Worm (Caenorhabditis elegans): ENCODE measurements around the gene W06H8.2.
A peak's percentile ranks its signal among the peaks of the same experiment; 100 is the strongest.

W06H8.2 gene

DNA sequence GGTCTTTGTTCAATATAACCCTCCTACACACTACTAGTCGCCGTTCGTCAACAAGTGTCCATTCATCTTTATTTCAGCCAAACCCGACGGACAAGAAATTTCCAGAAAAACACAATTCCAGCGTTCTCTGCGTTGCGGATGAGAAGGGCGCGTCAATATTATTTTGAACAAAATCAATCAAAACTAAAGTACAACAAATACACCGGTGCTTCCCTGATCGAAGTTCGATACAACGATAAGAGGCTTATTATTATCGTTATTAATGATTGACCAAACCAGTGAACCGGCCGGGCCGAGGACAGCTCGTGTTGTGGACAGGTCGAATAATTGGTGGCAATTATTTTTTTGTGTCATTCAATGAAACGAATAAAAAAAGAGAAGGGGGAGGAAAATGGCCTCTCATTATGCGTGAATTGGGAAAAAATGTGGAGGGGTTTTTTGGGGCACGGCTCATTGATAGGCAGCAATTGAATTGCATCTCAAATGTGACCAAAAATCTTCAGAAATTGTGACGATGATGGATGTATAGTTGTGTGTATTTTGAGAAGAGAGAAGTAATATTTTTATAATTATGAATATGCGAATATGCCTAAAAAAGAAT is 24.2 kb downstream of the W06H8.2 start (continued):
- TF ChIP-seq jun-1 (tag; optimal IDR thresholded peaks at IDR 0.05) (no peak), lin-39 (tag; optimal IDR thresholded peaks at IDR 0.05) (no peak)

DNA sequence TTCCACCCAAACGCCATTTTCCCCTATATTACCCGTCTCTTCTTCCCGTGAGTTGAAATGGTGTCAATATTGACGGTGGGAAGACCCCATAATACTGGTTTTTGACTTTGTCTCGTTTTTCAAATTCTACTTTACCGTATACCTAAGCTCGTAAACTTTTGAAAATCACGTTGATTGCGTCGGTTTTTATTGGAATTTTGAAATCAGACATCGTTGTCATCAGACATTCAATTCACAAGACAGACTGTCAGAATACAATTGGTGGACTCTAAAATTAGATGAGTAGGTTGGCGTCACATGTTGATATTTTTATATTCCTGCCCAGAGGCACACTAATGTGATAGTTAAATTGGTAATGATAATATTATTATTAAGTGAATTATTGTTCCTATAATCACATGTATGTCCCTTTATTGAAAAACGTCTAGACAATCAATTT is 25.4 kb downstream of the W06H8.2 start:
- TF ChIP-seq nhr-77 (tag; optimal IDR thresholded peaks at IDR 0.05) (peak; percentile 19), lir-3 (tag; optimal IDR thresholded peaks at IDR 0.05; ENCODE audit: poor library complexity) (peak; percentile 11), egl-13 (tag; optimal IDR thresholded peaks at IDR 0.05) (no peak), vab-15 (tag; optimal IDR thresholded peaks at IDR 0.05) (peak; percentile 39), ceh-8 (GFP tag; optimal IDR thresholded peaks at IDR 0.05) (peak; percentile 76), lin-15B (tag; optimal IDR thresholded peaks at IDR 0.05) (no peak), blmp-1 (tag; optimal IDR thresholded peaks at IDR 0.05) (peak; percentile 25), mep-1 (tag; optimal IDR thresholded peaks at IDR 0.05) (peak; percentile 39), elt-3 (tag; optimal IDR thresholded peaks at IDR 0.05) (peak in 2 of 6 experiments; percentile 21 to 31), lsy-2 (tag; optimal IDR thresholded peaks at IDR 0.05) (peak in 1 of 2 experiments; percentile 75), dsc-1 (tag; optimal IDR thresholded peaks at IDR 0.05) (no peak), snu-23 (GFP tag; optimal IDR thresholded peaks at IDR 0.05) (peak; percentile 36), lin-14 (GFP tag; optimal IDR thresholded peaks at IDR 0.05) (peak; percentile 52), nhr-20 (tag; optimal IDR thresholded peaks at IDR 0.05) (peak; percentile 58), nhr-85 (tag) (peak; percentile 86), lin-35 (GFP tag; optimal IDR thresholded peaks at IDR 0.05) (peak in 1 of 2 experiments; percentile 65), nhr-84 (tag; optimal IDR thresholded peaks at IDR 0.05) (no peak), ztf-4 (tag; optimal IDR thresholded peaks at IDR 0.05) (no peak), nhr-90 (tag; optimal IDR thresholded peaks at IDR 0.05; ENCODE audit: poor library complexity) (peak; percentile 34), nhr-47 (tag; optimal IDR thresholded peaks at IDR 0.05) (peak; percentile 6), nhr-19 (GFP tag; conservative IDR thresholded peaks at IDR 0.05) (peak; percentile 23; the same call in 1 of the 2 replicates), skn-1 (tag; optimal IDR thresholded peaks at IDR 0.05) (peak; percentile 34), mdl-1 (tag; optimal IDR thresholded peaks at IDR 0.05) (peak in 1 of 2 experiments; percentile 6), nhr-71 (tag; optimal IDR thresholded peaks at IDR 0.05) (peak; percentile 73)

DNA sequence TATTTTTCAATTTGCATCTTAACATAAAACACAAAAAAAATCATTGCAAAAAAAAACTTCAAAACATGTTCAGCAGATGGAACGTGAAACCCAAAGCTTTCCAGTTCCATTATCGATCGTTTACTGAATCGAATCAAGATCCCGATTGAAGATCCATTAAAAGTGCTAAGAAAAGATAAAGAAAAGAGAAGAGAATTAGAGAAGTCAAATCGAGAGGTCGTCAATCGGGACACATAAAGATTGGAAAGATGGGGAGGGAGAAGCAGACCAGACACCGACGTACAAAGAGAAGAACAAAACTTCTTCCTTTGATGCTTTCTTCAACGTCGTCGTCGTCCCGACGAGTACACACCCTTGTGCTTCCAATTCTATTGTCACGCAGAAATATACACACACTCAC is 26.3 kb downstream of the W06H8.2 start:
- TF ChIP-seq hpl-2 (GFP tag; optimal IDR thresholded peaks at IDR 0.05) (no peak), lin-14 (GFP tag; optimal IDR thresholded peaks at IDR 0.05) (peak; percentile 63), ceh-63 (GFP tag; optimal IDR thresholded peaks at IDR 0.05) (no peak), fkh-10 (GFP tag; optimal IDR thresholded peaks at IDR 0.05) (peak; percentile 44), mep-1 (tag; optimal IDR thresholded peaks at IDR 0.05) (peak; percentile 52), unc-130 (tag; optimal IDR thresholded peaks at IDR 0.05) (no peak), Y116A8C.19 (tag; optimal IDR thresholded peaks at IDR 0.05; ENCODE audit: borderline replicate concordance) (no peak), sox-4 (tag; optimal IDR thresholded peaks at IDR 0.05) (no peak), mef-2 (tag; optimal IDR thresholded peaks at IDR 0.05) (no peak), tbx-2 (tag; optimal IDR thresholded peaks at IDR 0.05) (no peak), snu-23 (GFP tag; optimal IDR thresholded peaks at IDR 0.05) (peak; percentile 6), isw-1 (GFP tag; IDR thresholded peaks at IDR 0.05) (0 out of 2 replicates have a peak, but pooled peaks have one; percentile 5), efl-1 (optimal IDR thresholded peaks at IDR 0.05) (no peak), efl-1 (GFP tag; optimal IDR thresholded peaks at IDR 0.05 in 1 of 2) (peak in 1 of 2 experiments; percentile 82), unc-86 (tag; optimal IDR thresholded peaks at IDR 0.05) (peak; percentile 8), lin-15B (tag; optimal IDR thresholded peaks at IDR 0.05) (no peak), lsy-2 (tag; optimal IDR thresholded peaks at IDR 0.05) (peak; percentile 2 to 5), blmp-1 (tag; optimal IDR thresholded peaks at IDR 0.05) (peak; percentile 53), C04F5.9 (tag; optimal IDR thresholded peaks at IDR 0.05) (no peak), lin-13 (GFP tag; optimal IDR thresholded peaks at IDR 0.05) (no peak), elt-3 (tag; optimal IDR thresholded peaks at IDR 0.05) (peak in 1 of 6 experiments; percentile 11), rnt-1 (tag; optimal IDR thresholded peaks at IDR 0.05) (no peak), nhr-19 (GFP tag; conservative IDR thresholded peaks at IDR 0.05) (no peak), nhr-85 (tag) (peak; percentile 72), lin-35 (GFP tag; optimal IDR thresholded peaks at IDR 0.05) (peak in 1 of 2 experiments; percentile 4), nhr-47 (tag; optimal IDR thresholded peaks at IDR 0.05) (no peak), nhr-71 (tag; optimal IDR thresholded peaks at IDR 0.05) (peak; percentile 38)
